Fruit fly (Drosophila melanogaster) whole organism, embryonic: ENCODE measurements around the gene CG3198.

Experiments used
- Atf6 ChIP-seq: fragments of 200-800 bp; sonication (Bioruptor generic); IDR thresholded peaks from 2 replicates; pipeline ENCODE4 v1.3.6; 2022; ENCODE audit warnings: missing biosample characterization, missing genetic modification characterization
- Bdp1 ChIP-seq: fragments of 200-800 bp; sonication (Bioruptor generic); optimal IDR thresholded peaks from 3 replicates; lab custom pipeline; 2016; ENCODE audit warnings: missing biosample characterization, missing genetic modification characterization
- CG1024 ChIP-seq: fragments of 200-800 bp; sonication (Bioruptor generic); IDR thresholded peaks from 2 replicates; pipeline ENCODE4 v1.3.6; 2022; ENCODE audit warnings: missing biosample characterization, missing genetic modification characterization
- CG10267 ChIP-seq: fragments of 200-800 bp; sonication (Bioruptor generic); optimal IDR thresholded peaks from 2 replicates; lab custom pipeline; 2018; ENCODE audit warnings: missing biosample characterization, mild to moderate bottlenecking, missing genetic modification characterization, moderate library complexity
- CG10274 ChIP-seq: fragments of 200-800 bp; sonication (Bioruptor generic); optimal IDR thresholded peaks from 3 replicates; lab custom pipeline; 2017; ENCODE audit warnings: missing biosample characterization, mild to moderate bottlenecking, missing genetic modification characterization
- CG10543 ChIP-seq: fragments of 200-800 bp; sonication (Bioruptor generic); optimal IDR thresholded peaks from 3 replicates; lab custom pipeline; 2017; ENCODE audit warnings: missing biosample characterization, mild to moderate bottlenecking, missing genetic modification characterization, moderate library complexity
- CG11695 ChIP-seq: fragments of 200-800 bp; sonication (Bioruptor generic); IDR thresholded peaks from 3 replicates; pipeline ENCODE4 v1.3.6; 2022; ENCODE audit warnings: missing biosample characterization, missing genetic modification characterization
- CG12071 ChIP-seq: fragments of 200-800 bp; sonication (Bioruptor generic); optimal IDR thresholded peaks from 3 replicates; lab custom pipeline; 2018; ENCODE audit warnings: missing biosample characterization, mild to moderate bottlenecking, missing genetic modification characterization
- CG13894 ChIP-seq: fragments of 200-800 bp; sonication (Bioruptor generic); optimal IDR thresholded peaks from 3 replicates; lab custom pipeline; 2018; ENCODE audit warnings: missing biosample characterization, mild to moderate bottlenecking, missing genetic modification characterization, moderate library complexity
- CG14014 ChIP-seq: fragments of 200-800 bp; sonication (Bioruptor generic); IDR thresholded peaks from 2 replicates; pipeline ENCODE4 v1.3.6; 2022; ENCODE audit warnings: missing biosample characterization, missing genetic modification characterization
- CG14441 ChIP-seq: fragments of 200-800 bp; sonication (Bioruptor generic); IDR thresholded peaks from 2 replicates; pipeline ENCODE4 v1.3.6; 2022; ENCODE audit warnings: missing biosample characterization, missing genetic modification characterization
- CG17568 ChIP-seq: fragments of 200-800 bp; sonication (Bioruptor generic); optimal IDR thresholded peaks from 2 replicates; lab custom pipeline; 2018; ENCODE audit warnings: missing biosample characterization, mild to moderate bottlenecking, missing genetic modification characterization, moderate library complexity
- CG1832 ChIP-seq: fragments of 200-800 bp; sonication (Bioruptor generic); optimal IDR thresholded peaks from 2 replicates; lab custom pipeline; 2017; ENCODE audit warnings: missing biosample characterization, mild to moderate bottlenecking, missing genetic modification characterization, inconsistent platforms
- CG2712 ChIP-seq: fragments of 200-800 bp; optimal IDR thresholded peaks from 3 replicates; lab custom pipeline; 2019; ENCODE audit warnings: missing biosample characterization, mild to moderate bottlenecking, missing genetic modification characterization, moderate library complexity
- CG32772 ChIP-seq: fragments of 200-800 bp; sonication (Bioruptor generic); IDR thresholded peaks from 2 replicates; pipeline ENCODE4 v1.3.6; 2022; ENCODE audit warnings: missing biosample characterization, missing genetic modification characterization
- CG4328 ChIP-seq: fragments of 200-800 bp; sonication (Bioruptor generic); optimal IDR thresholded peaks from 3 replicates; lab custom pipeline; 2017; ENCODE audit warnings: missing biosample characterization, missing genetic modification reagents, missing genetic modification characterization
- CG7271 ChIP-seq: fragments of 200-800 bp; sonication (Bioruptor generic); optimal IDR thresholded peaks from 2 replicates; lab custom pipeline; 2018; ENCODE audit warnings: missing biosample characterization, mild to moderate bottlenecking, missing genetic modification characterization, moderate library complexity
- CG7987 ChIP-seq: fragments of 200-800 bp; sonication (Bioruptor generic); optimal IDR thresholded peaks from 2 replicates; lab custom pipeline; 2018; ENCODE audit warnings: missing biosample characterization, mild to moderate bottlenecking, missing genetic modification characterization, moderate library complexity
- CG9609 ChIP-seq: fragments of 200-800 bp; sonication (Bioruptor generic); optimal IDR thresholded peaks from 3 replicates; lab custom pipeline; 2016; ENCODE audit warnings: missing biosample characterization, missing genetic modification characterization
- Dbx ChIP-seq: fragments of 200-800 bp; sonication (Bioruptor generic); IDR thresholded peaks from 3 replicates; pipeline ENCODE4 v1.3.6; 2022; ENCODE audit warnings: missing biosample characterization, missing genetic modification characterization
- E2f2 ChIP-seq: fragments of 200-800 bp; sonication (Bioruptor generic); IDR thresholded peaks from 2 replicates; pipeline ENCODE4 v1.3.6; 2022; ENCODE audit warnings: missing biosample characterization, missing genetic modification characterization
- MBD-R2 ChIP-seq: fragments of 200-800 bp; sonication (Bioruptor generic); IDR thresholded peaks from 2 replicates; pipeline ENCODE4 v1.3.6; 2022; ENCODE audit warnings: missing biosample characterization, missing genetic modification characterization
- MTF-1 ChIP-seq: fragments of 200-800 bp; sonication (Bioruptor generic); optimal IDR thresholded peaks from 2 replicates; lab custom pipeline; 2018; ENCODE audit warnings: missing biosample characterization, mild to moderate bottlenecking, missing genetic modification characterization, borderline replicate concordance
- Med ChIP-seq: fragments of 200-800 bp; sonication (Bioruptor generic); peaks from one replicate; lab custom pipeline; 2016; ENCODE audit warnings: missing biosample characterization, missing genetic modification characterization, mild to moderate bottlenecking, inconsistent platforms, moderate library complexity
- PHDP ChIP-seq: fragments of 200-800 bp; sonication (Bioruptor generic); optimal IDR thresholded peaks from 3 replicates; lab custom pipeline; 2018; ENCODE audit warnings: missing biosample characterization, mild to moderate bottlenecking, missing genetic modification characterization, moderate library complexity
- ara ChIP-seq: fragments of 200-800 bp; sonication (Bioruptor generic); IDR thresholded peaks from 2 replicates; pipeline ENCODE4 v1.3.6; 2022; ENCODE audit warnings: missing biosample characterization, missing genetic modification characterization
- ato ChIP-seq: fragments of 200-800 bp; sonication (Bioruptor generic); IDR thresholded peaks from 2 replicates; pipeline ENCODE4 v1.3.6; 2022; ENCODE audit warnings: missing biosample characterization, missing genetic modification characterization; ENCODE audit not compliant: partially characterized antibody
- bigmax ChIP-seq: fragments of 200-800 bp; sonication (Bioruptor generic); optimal IDR thresholded peaks from 2 replicates; lab custom pipeline; 2018; ENCODE audit warnings: missing biosample characterization, mild to moderate bottlenecking, missing genetic modification characterization
- chif ChIP-seq, 2 experiments: fragments of 200-800 bp; sonication (Bioruptor generic); optimal IDR thresholded peaks; 3 replicates each; lab custom pipeline; 2016; ENCODE audit warnings: missing biosample characterization in 2 of 2, missing genetic modification characterization in 2 of 2
- ci ChIP-seq: fragments of 200-800 bp; sonication (Bioruptor generic); IDR thresholded peaks from 3 replicates; pipeline ENCODE4 v1.3.6; 2022; ENCODE audit warnings: missing biosample characterization, missing genetic modification characterization
- crol ChIP-seq: fragments of 200-800 bp; sonication (Bioruptor generic); IDR thresholded peaks from 2 replicates; pipeline ENCODE4 v1.3.6; 2022; ENCODE audit warnings: missing biosample characterization, missing genetic modification characterization
- dmrt99B ChIP-seq: fragments of 200-800 bp; sonication (Bioruptor generic); optimal IDR thresholded peaks from 2 replicates; lab custom pipeline; 2018; ENCODE audit warnings: missing biosample characterization, mild to moderate bottlenecking, missing genetic modification characterization, moderate library complexity
- fd3F ChIP-seq: fragments of 200-800 bp; sonication (Bioruptor generic); optimal IDR thresholded peaks from 2 replicates; lab custom pipeline; 2018; ENCODE audit warnings: missing biosample characterization, mild to moderate bottlenecking, missing genetic modification characterization, moderate library complexity
- gce ChIP-seq: fragments of 200-800 bp; sonication (Bioruptor generic); IDR thresholded peaks from 3 replicates; pipeline ENCODE4 v1.3.6; 2022; ENCODE audit warnings: missing biosample characterization, missing genetic modification characterization
- lola ChIP-seq, 3 experiments: fragments of >200 bp in 2 of 3; fragments of 200-800 bp in 1 of 3; sonication (Bioruptor generic) in 1 of 3; optimal IDR thresholded peaks; 2 replicates each; lab custom pipeline; 2017 to 2019; ENCODE audit warnings: missing biosample characterization in 3 of 3, missing genetic modification characterization in 3 of 3, mild to moderate bottlenecking in 1 of 3, moderate library complexity in 1 of 3
- mam ChIP-seq: fragments of 200-800 bp; sonication (Bioruptor generic); optimal IDR thresholded peaks from 3 replicates; lab custom pipeline; 2016; ENCODE audit warnings: missing biosample characterization, missing genetic modification characterization
- odd ChIP-seq: fragments of 200-800 bp; sonication (Bioruptor generic); optimal IDR thresholded peaks from 2 replicates; lab custom pipeline; 2017; ENCODE audit warnings: missing biosample characterization, mild to moderate bottlenecking, missing genetic modification characterization
- pfk ChIP-seq: fragments of 200-800 bp; sonication (Bioruptor generic); optimal IDR thresholded peaks from 2 replicates; lab custom pipeline; 2018; ENCODE audit warnings: missing biosample characterization, mild to moderate bottlenecking, missing genetic modification characterization, moderate library complexity
- prd ChIP-seq, 3 experiments: fragments of >200 bp in 2 of 3; fragments of 200-800 bp in 1 of 3; sonication (Bioruptor generic) in 1 of 3; optimal IDR thresholded peaks in 2 of 3; IDR thresholded peaks in 1 of 3; 2 replicates in 2 of 3; 3 replicates in 1 of 3; pipeline versions ENCODE4 v1.3.6 to Lab custom; 2017 to 2022; ENCODE audit warnings: missing biosample characterization in 1 of 3, missing genetic modification characterization in 1 of 3
- repo ChIP-seq: fragments of 200-800 bp; sonication (Bioruptor generic); optimal IDR thresholded peaks from 2 replicates; lab custom pipeline; 2016; ENCODE audit warnings: missing biosample characterization, missing genetic modification characterization
- scrt ChIP-seq: fragments of 200-800 bp; sonication (Bioruptor generic); optimal IDR thresholded peaks from 2 replicates; lab custom pipeline; 2018; ENCODE audit warnings: missing biosample characterization, mild to moderate bottlenecking, missing genetic modification characterization, moderate library complexity
- sens ChIP-seq: fragments of 200-800 bp; sonication (Bioruptor generic); peaks from one replicate; lab custom pipeline; 2016; ENCODE audit warnings: missing biosample characterization, missing genetic modification characterization
- sug ChIP-seq: fragments of 200-800 bp; optimal IDR thresholded peaks from 2 replicates; lab custom pipeline; 2019; ENCODE audit warnings: missing biosample characterization, mild to moderate bottlenecking, missing genetic modification characterization, moderate library complexity
- tin ChIP-seq: fragments of 200-800 bp; sonication (Bioruptor generic); optimal IDR thresholded peaks from 3 replicates; lab custom pipeline; 2016; ENCODE audit warnings: missing biosample characterization, missing genetic modification characterization
- vvl ChIP-seq: fragments of 200-800 bp; sonication (Bioruptor generic); IDR thresholded peaks from 2 replicates; pipeline ENCODE4 v1.3.6; 2022; ENCODE audit warnings: missing biosample characterization, missing genetic modification characterization

Gene CG3198

dm6 chrX:6673637-6674487 is at the start of gene CG3198, which contains the start of gene Mcm6 (continued):
- TF ChIP-seq CG2712 (tag; lab: Kevin White, UChicago) (peak; percentile 18), ato (GFP tag; lab: Robert Waterston, UW) (peak; percentile 44; the same call in 1 of the 2 replicates), mam (GFP tag; lab: Kevin White, UChicago) (no peak), fd3F (GFP tag; lab: Kevin White, UChicago) (no peak), scrt (GFP tag; lab: Kevin White, UChicago) (no peak)

dm6 chrX:6719968-6720367 is 46.2 kb upstream of the CG3198 start:
- TF ChIP-seq CG32772, result no peak
- TF ChIP-seq ara (GFP tag; lab: Robert Waterston, UW), result 0 out of 2 replicates have a peak, but pooled peaks have one; percentile 41
- peak; percentile 61; the same call in 1 of the 3 replicates for TF ChIP-seq gce (GFP tag; lab: Robert Waterston, UW)
- TF ChIP-seq MBD-R2 (GFP tag; lab: Robert Waterston, UW), result peak; percentile 13; the same call in 1 of the 2 replicates
- TF ChIP-seq lola (GFP tag; optimal IDR thresholded peaks at IDR 0.05; lab: Kevin White, UChicago), result no peak
- TF ChIP-seq tin (GFP tag; lab: Kevin White, UChicago), result no peak
- 0 out of 3 replicates have a peak, but pooled peaks have one; percentile 16 for TF ChIP-seq ci (GFP tag; lab: Robert Waterston, UW)
- peak; percentile 2 for TF ChIP-seq MTF-1 (GFP tag; lab: Kevin White, UChicago)
- peak; percentile 73 for TF ChIP-seq sens (GFP tag; lab: Kevin White, UChicago)
- TF ChIP-seq vvl (GFP tag; lab: Robert Waterston, UW), result peak; percentile 29; the same call in 1 of the 2 replicates
- no peak for TF ChIP-seq CG7271 (tag; lab: Kevin White, UChicago)
- peak; percentile 60; the same call in 1 of the 2 replicates for TF ChIP-seq CG14014 (GFP tag; lab: Robert Waterston, UW)
- peak; percentile 8 for TF ChIP-seq sug (tag; lab: Kevin White, UChicago)
- no peak for TF ChIP-seq odd (GFP tag; lab: Kevin White, UChicago)
- 0 out of 3 replicates have a peak, but pooled peaks have one; percentile 30 for TF ChIP-seq CG11695
- peak; percentile 10 for TF ChIP-seq CG7987 (GFP tag; lab: Kevin White, UChicago)
- peak; percentile 4 for TF ChIP-seq Bdp1
- TF ChIP-seq CG13894 (tag; lab: Kevin White, UChicago), result no peak
- TF ChIP-seq CG1024 (GFP tag; lab: Robert Waterston, UW), result 0 out of 2 replicates have a peak, but pooled peaks have one; percentile 11
- peak; percentile 29 for TF ChIP-seq CG12071 (GFP tag; lab: Kevin White, UChicago)
- TF ChIP-seq dmrt99B (tag; lab: Kevin White, UChicago), result peak; percentile 11
- peak; percentile 81 for TF ChIP-seq Med (GFP tag; lab: Kevin White, UChicago)
- TF ChIP-seq CG10274 (GFP tag; lab: Kevin White, UChicago), result no peak
- TF ChIP-seq bigmax (GFP tag; lab: Kevin White, UChicago), result no peak
- TF ChIP-seq E2f2 (GFP tag; lab: Robert Waterston, UW), result 0 out of 2 replicates have a peak, but pooled peaks have one; percentile 18
- TF ChIP-seq CG10543, result peak; percentile 45
- peak; percentile 31 for TF ChIP-seq pfk (GFP tag; lab: Kevin White, UChicago)
- peak; percentile 24 for TF ChIP-seq CG17568 (GFP tag; lab: Kevin White, UChicago)
- TF ChIP-seq Dbx, result 0 out of 3 replicates have a peak, but pooled peaks have one; percentile 41
- TF ChIP-seq CG10267 (tag; lab: Kevin White, UChicago), result no peak
- no peak for TF ChIP-seq CG1832 (GFP tag; lab: Kevin White, UChicago)
- TF ChIP-seq prd (optimal IDR thresholded peaks at IDR 0.05; lab: Kevin White, UChicago), result no peak
- no peak; the same call in 2 of the 3 replicates for TF ChIP-seq prd (GFP tag; IDR thresholded peaks at IDR 0.05; lab: Robert Waterston, UW)
- TF ChIP-seq Atf6 (GFP tag; lab: Robert Waterston, UW), result no peak
- peak; percentile 34 for TF ChIP-seq CG4328 (GFP tag; lab: Kevin White, UChicago)
- TF ChIP-seq chif (GFP tag; optimal IDR thresholded peaks at IDR 0.05; lab: Kevin White, UChicago), result no peak
- TF ChIP-seq crol (GFP tag; lab: Robert Waterston, UW), result no peak
- no peak for TF ChIP-seq CG9609 (GFP tag; lab: Kevin White, UChicago)
- TF ChIP-seq CG14441 (GFP tag; lab: Robert Waterston, UW), result peak; percentile 18; the same call in 1 of the 2 replicates
- peak; percentile 5 for TF ChIP-seq PHDP (tag; lab: Kevin White, UChicago)
- no peak for TF ChIP-seq repo (GFP tag; lab: Kevin White, UChicago)
